Worm (Caenorhabditis elegans): ENCODE results near the gene eral-1.

eral-1 gene

ce11 chrII:9553179-9553578 lies 36.4 kb downstream of the eral-1 start, which contains the start of gene F35H8.1:
TSS of gene F35H8.1 (minus strand) at chrII:9553279.
- no peak for TF ChIP-seq T23F11.4 (GFP tag; optimal IDR thresholded peaks at IDR 0.05)
- no peak for TF ChIP-seq ceh-9 (tag; optimal IDR thresholded peaks at IDR 0.05)
- TF ChIP-seq unc-86 (tag; optimal IDR thresholded peaks at IDR 0.05), result no peak

ce11 chrII:9551536-9551935 lies 38.0 kb downstream of the eral-1 start, which contains the start of gene F35H8.12:
TSS of gene F35H8.12 (plus strand) at chrII:9551836.
- TF ChIP-seq hlh-13 (GFP tag; optimal IDR thresholded peaks at IDR 0.05), result no peak
- TF ChIP-seq C38D4.7 (GFP tag; optimal IDR thresholded peaks at IDR 0.05), result no peak
- no peak for TF ChIP-seq eyg-1 (tag; optimal IDR thresholded peaks at IDR 0.05)
- TF ChIP-seq tbx-2 (tag; optimal IDR thresholded peaks at IDR 0.05), result no peak
- no peak for TF ChIP-seq nfya-1 (tag; optimal IDR thresholded peaks at IDR 0.05)
- no peak for TF ChIP-seq ahr-1 (tag; optimal IDR thresholded peaks at IDR 0.05)
- TF ChIP-seq syd-9 (tag; optimal IDR thresholded peaks at IDR 0.05), result no peak
- no peak for TF ChIP-seq dmd-4 (tag; optimal IDR thresholded peaks at IDR 0.05; ENCODE audit: borderline replicate concordance)

- TF ChIP-seq hlh-30 (tag; optimal IDR thresholded peaks at IDR 0.05; ENCODE audit: insufficient read depth) (no peak), nhr-11 (tag; optimal IDR thresholded peaks at IDR 0.05) (no peak), ceh-34 (tag; optimal IDR thresholded peaks at IDR 0.05) (no peak)
Measured at ce11 chrII:9550718-9551117, 38.8 kb downstream of the eral-1 start, which contains the start of gene sra-6. TSS of gene sra-6 (minus strand) at chrII:9550818.

ce11 chrII:9544386-9544785 lies 45.2 kb downstream of the eral-1 start, which contains the start of gene sra-7:
TSS of gene sra-7 (plus strand) at chrII:9544686.
- no peak for TF ChIP-seq unc-3 (GFP tag; conservative IDR thresholded peaks at IDR 0.05)
- no peak for TF ChIP-seq unc-3 (tag; optimal IDR thresholded peaks at IDR 0.05)
- TF ChIP-seq ama-1 (optimal IDR thresholded peaks at IDR 0.05), result no peak
- no peak for TF ChIP-seq zip-5 (tag; optimal IDR thresholded peaks at IDR 0.05)
- no peak for TF ChIP-seq pat-9 (tag; optimal IDR thresholded peaks at IDR 0.05)
- TF ChIP-seq ceh-48 (tag; optimal IDR thresholded peaks at IDR 0.05), result no peak
- TF ChIP-seq ceh-22 (tag; optimal IDR thresholded peaks at IDR 0.05), result no peak
- TF ChIP-seq syd-9 (tag; optimal IDR thresholded peaks at IDR 0.05), result no peak
- no peak for TF ChIP-seq C08G9.2 (tag; optimal IDR thresholded peaks at IDR 0.05)

ce11 chrII:9542785-9543184 lies 46.8 kb downstream of the eral-1 start, which contains the start of gene sra-4:
TSS of gene sra-4 (minus strand) at chrII:9542885.
- TF ChIP-seq lin-11 (tag; optimal IDR thresholded peaks at IDR 0.05), result no peak
- no peak for TF ChIP-seq T23F11.4 (GFP tag; optimal IDR thresholded peaks at IDR 0.05)
- no peak for TF ChIP-seq unc-3 (GFP tag; conservative IDR thresholded peaks at IDR 0.05)
- no peak for TF ChIP-seq unc-3 (tag; optimal IDR thresholded peaks at IDR 0.05)
- TF ChIP-seq pros-1 (tag; optimal IDR thresholded peaks at IDR 0.05), result no peak
- no peak for TF ChIP-seq tbx-7 (tag; optimal IDR thresholded peaks at IDR 0.05)
- TF ChIP-seq pax-1 (tag; optimal IDR thresholded peaks at IDR 0.05), result no peak
- no peak for TF ChIP-seq gmeb-2 (tag; optimal IDR thresholded peaks at IDR 0.05)
- no peak for TF ChIP-seq zip-5 (tag; optimal IDR thresholded peaks at IDR 0.05)
- TF ChIP-seq lim-6 (tag; optimal IDR thresholded peaks at IDR 0.05), result no peak
- no peak for TF ChIP-seq ama-1 (optimal IDR thresholded peaks at IDR 0.05)
- no peak for TF ChIP-seq ztf-16 (tag; optimal IDR thresholded peaks at IDR 0.05)
- no peak for TF ChIP-seq ceh-2 (tag; optimal IDR thresholded peaks at IDR 0.05)
- TF ChIP-seq madf-2 (tag; optimal IDR thresholded peaks at IDR 0.05), result no peak

- TF ChIP-seq ceh-22 (tag; optimal IDR thresholded peaks at IDR 0.05) (no peak), gmeb-2 (tag; optimal IDR thresholded peaks at IDR 0.05) (no peak), pqm-1 (tag; optimal IDR thresholded peaks at IDR 0.05) (no peak), unc-42 (tag; optimal IDR thresholded peaks at IDR 0.05) (no peak), dmd-4 (tag; optimal IDR thresholded peaks at IDR 0.05; ENCODE audit: borderline replicate concordance) (no peak), F13H6.1 (tag; optimal IDR thresholded peaks at IDR 0.05) (no peak), eyg-1 (tag; optimal IDR thresholded peaks at IDR 0.05) (no peak), C38D4.7 (GFP tag; optimal IDR thresholded peaks at IDR 0.05) (no peak), ceh-48 (tag; optimal IDR thresholded peaks at IDR 0.05) (no peak), unc-86 (tag; optimal IDR thresholded peaks at IDR 0.05) (no peak), nhr-11 (tag; optimal IDR thresholded peaks at IDR 0.05) (no peak), ceh-45 (GFP tag; IDR thresholded peaks at IDR 0.05) (no peak), ceh-6 (GFP tag; optimal IDR thresholded peaks at IDR 0.05) (no peak), elt-4 (tag; optimal IDR thresholded peaks at IDR 0.05) (no peak), ceh-9 (tag; optimal IDR thresholded peaks at IDR 0.05) (no peak), lim-6 (tag; optimal IDR thresholded peaks at IDR 0.05) (no peak)
Measured at ce11 chrII:9540723-9541122, 48.8 kb downstream of the eral-1 start, which contains the start of gene sra-3. TSS of gene sra-3 (minus strand) at chrII:9540823.

All from whole organism, late embryonic.